Worm (Caenorhabditis elegans): Measurements from ENCODE around the gene F59B10.4.

- no peak for TF ChIP-seq ztf-23 (GFP tag; IDR thresholded peaks at IDR 0.05)
- no peak for TF ChIP-seq ztf-29 (GFP tag; IDR thresholded peaks at IDR 0.05)
- no peak for TF ChIP-seq med-1 (GFP tag; optimal IDR thresholded peaks at IDR 0.05; ENCODE audit: insufficient read depth)
- TF ChIP-seq ref-1 (GFP tag; conservative IDR thresholded peaks at IDR 0.05), result no peak
Observed at ce11 chrII:10483860-10484259, 35.1 kb downstream of the F59B10.4 start.
